Worm (Caenorhabditis elegans) whole organism, L4 larva: Measurements from ENCODE around the gene skr-9.

Experiments used
- R02D3.7 ChIP-seq: fragments of 150-350 bp; sonication (generic microtip); optimal IDR thresholded peaks from 3 replicates; lab custom pipeline; 2014; ENCODE audit warnings: missing biosample characterization, missing genetic modification characterization
- dmd-9 ChIP-seq: fragments of 200-800 bp; sonication (Bioruptor generic); IDR thresholded peaks from 2 replicates; pipeline ENCODE4 v1.3.6; 2022; ENCODE audit warnings: missing genetic modification reagents, missing genetic modification characterization, missing compliant biosample characterization
- egl-27 ChIP-seq: sonication (generic microtip); optimal IDR thresholded peaks from 3 replicates; lab custom pipeline; 2017; ENCODE audit warnings: missing biosample characterization, missing genetic modification reagents, missing genetic modification characterization
- egl-43 ChIP-seq: fragments of 200-800 bp; sonication (Bioruptor generic); IDR thresholded peaks from 2 replicates; pipeline ENCODE4 v1.3.6; 2022; ENCODE audit warnings: missing genetic modification reagents, missing genetic modification characterization, missing compliant biosample characterization
- lin-13 ChIP-seq: fragments of 150-350 bp; optimal IDR thresholded peaks from 2 replicates; lab custom pipeline; 2014; ENCODE audit warnings: missing biosample characterization, missing genetic modification reagents, missing genetic modification characterization
- lsy-2 ChIP-seq, 2 experiments: fragments of 150-350 bp in 1 of 2; sonication (generic microtip) in 1 of 2; optimal IDR thresholded peaks; 2 replicates each; lab custom pipeline; 2014 to 2017; ENCODE audit warnings: missing biosample characterization in 2 of 2, missing genetic modification characterization in 2 of 2

DNA sequence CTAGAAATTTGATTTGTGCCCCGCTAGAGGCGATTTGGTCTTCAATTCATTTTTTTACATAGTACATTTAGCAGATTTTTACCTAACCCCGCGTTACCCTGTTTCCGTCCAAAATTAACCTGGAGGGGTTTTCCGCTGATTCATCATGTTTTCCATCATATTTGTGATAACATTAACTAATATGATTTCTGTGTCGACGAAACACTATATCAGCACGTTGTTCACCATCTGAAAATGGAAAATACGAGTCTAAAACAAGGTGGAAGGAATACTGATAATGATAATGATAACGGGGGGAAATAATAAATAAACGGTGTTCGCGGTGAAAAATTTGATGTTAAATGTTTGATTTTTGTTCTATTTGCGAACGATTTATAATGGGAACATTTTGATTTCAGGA lies 8.4 kb downstream of the skr-9 start:
- TF ChIP-seq lin-13 (GFP tag; lab: Kevin White, UChicago): no peak
- TF ChIP-seq egl-27: no peak
- TF ChIP-seq lsy-2 (tag; optimal IDR thresholded peaks at IDR 0.05; lab: Kevin White, UChicago): no peak
- no peak for TF ChIP-seq egl-43
- no peak for TF ChIP-seq R02D3.7 (tag; lab: Kevin White, UChicago)
- TF ChIP-seq dmd-9: no peak
